Worm (Caenorhabditis elegans) whole organism, mixed stage, embryonic: ENCODE results near the gene C15B12.8.

Experiments used
- elt-1 ChIP-seq: sonication (generic microtip); optimal IDR thresholded peaks from 2 replicates; lab custom pipeline; 2017; ENCODE audit warnings: missing genetic modification characterization, mild to moderate bottlenecking, missing compliant biosample characterization, antibody characterized with exemption, moderate library complexity, borderline replicate concordance; ENCODE audit not compliant: insufficient read depth
- lin-13 ChIP-seq: fragments of 150-350 bp; optimal IDR thresholded peaks from 2 replicates; lab custom pipeline; 2014; ENCODE audit warnings: missing biosample characterization, missing genetic modification characterization
- lsy-2 ChIP-seq: fragments of 150-350 bp; optimal IDR thresholded peaks from 2 replicates; lab custom pipeline; 2014; ENCODE audit warnings: missing biosample characterization, missing genetic modification characterization
- nhr-12 ChIP-seq: fragments of 150-350 bp; optimal IDR thresholded peaks from 2 replicates; lab custom pipeline; 2014; ENCODE audit warnings: missing biosample characterization, missing genetic modification characterization
- pha-4 ChIP-seq: fragments of 150-350 bp; optimal IDR thresholded peaks from 2 replicates; lab custom pipeline; 2018; ENCODE audit warnings: missing biosample characterization, missing genetic modification reagents, missing genetic modification characterization
- unc-39 ChIP-seq: fragments of 150-350 bp; optimal IDR thresholded peaks from 2 replicates; lab custom pipeline; 2014; ENCODE audit warnings: missing biosample characterization, missing genetic modification characterization
- unc-62 ChIP-seq: fragments of 150-350 bp; optimal IDR thresholded peaks from 2 replicates; lab custom pipeline; 2014; ENCODE audit warnings: missing biosample characterization, missing genetic modification reagents, missing genetic modification characterization

ce11 chrX:6435812-6436211 lies 38.3 kb upstream of the C15B12.8 start:
- no peak for TF ChIP-seq unc-39 (tag; lab: Kevin White, UChicago)
- no peak for TF ChIP-seq lin-13 (tag; lab: Kevin White, UChicago)
- TF ChIP-seq elt-1 (tag; lab: Kevin White, UChicago): no peak
- TF ChIP-seq nhr-12: no peak
- no peak for TF ChIP-seq lsy-2 (tag; lab: Kevin White, UChicago)
- TF ChIP-seq pha-4 (tag; lab: Kevin White, UChicago): no peak
- TF ChIP-seq unc-62 (GFP tag; lab: Kevin White, UChicago): no peak
